Worm (Caenorhabditis elegans) whole organism, L3 larva: ENCODE data around the gene F09B12.5.

Experiments used
- aly-2 ChIP-seq: fragments of 150-350 bp; optimal IDR thresholded peaks from 2 replicates; lab custom pipeline; 2014; ENCODE audit warnings: missing biosample characterization, missing genetic modification characterization
- ama-1 ChIP-seq: fragments of 150-350 bp; optimal IDR thresholded peaks from 2 replicates; lab custom pipeline; 2018
- ceh-28 ChIP-seq: fragments of 150-350 bp; optimal IDR thresholded peaks from 2 replicates; lab custom pipeline; 2014; ENCODE audit warnings: missing biosample characterization, missing genetic modification reagents, missing genetic modification characterization
- ceh-82 ChIP-seq: fragments of 150-350 bp; optimal IDR thresholded peaks from 2 replicates; lab custom pipeline; 2014; ENCODE audit warnings: missing biosample characterization, missing genetic modification characterization
- ceh-9 ChIP-seq: sonication (generic microtip); optimal IDR thresholded peaks from 2 replicates; lab custom pipeline; 2018; ENCODE audit warnings: missing biosample characterization, missing genetic modification characterization
- daf-12 ChIP-seq: fragments of 150-350 bp; optimal IDR thresholded peaks from 2 replicates; lab custom pipeline; 2014; ENCODE audit warnings: missing biosample characterization, missing genetic modification reagents, missing genetic modification characterization
- egl-27 ChIP-seq: sonication (generic microtip); optimal IDR thresholded peaks from 4 replicates; lab custom pipeline; 2017; ENCODE audit warnings: missing biosample characterization, missing genetic modification reagents, missing genetic modification characterization
- elt-1 ChIP-seq: fragments of 150-350 bp; optimal IDR thresholded peaks from 2 replicates; lab custom pipeline; 2014; ENCODE audit warnings: missing biosample characterization, missing genetic modification characterization
- elt-2 ChIP-seq: sonication (generic microtip); optimal IDR thresholded peaks from 2 replicates; lab custom pipeline; 2016; ENCODE audit warnings: missing genetic modification reagents, mild to moderate bottlenecking, missing genetic modification characterization, missing compliant biosample characterization
- elt-3 ChIP-seq, 3 experiments: fragments of 150-350 bp in 1 of 3; sonication (generic microtip) in 2 of 3; optimal IDR thresholded peaks; 2 replicates in 2 of 3; 4 replicates in 1 of 3; lab custom pipeline; 2014 to 2017; ENCODE audit warnings: missing biosample characterization in 3 of 3, missing genetic modification characterization in 3 of 3
- eor-1 ChIP-seq, 2 experiments: fragments of 150-350 bp; optimal IDR thresholded peaks; 2 replicates each; lab custom pipeline; 2014 to 2018; ENCODE audit warnings: missing biosample characterization in 2 of 2, missing genetic modification characterization in 2 of 2
- fkh-2 ChIP-seq: fragments of 150-350 bp; optimal IDR thresholded peaks from 2 replicates; lab custom pipeline; 2014; ENCODE audit warnings: missing biosample characterization, missing genetic modification reagents, missing genetic modification characterization
- fos-1 ChIP-seq: fragments of 150-350 bp; optimal IDR thresholded peaks from 2 replicates; lab custom pipeline; 2014; ENCODE audit warnings: missing biosample characterization, missing genetic modification characterization
- hmg-11 ChIP-seq: sonication (generic microtip); optimal IDR thresholded peaks from 2 replicates; lab custom pipeline; 2016; ENCODE audit warnings: missing genetic modification characterization, missing compliant biosample characterization
- jun-1 ChIP-seq: fragments of 150-350 bp; optimal IDR thresholded peaks from 2 replicates; lab custom pipeline; 2014; ENCODE audit warnings: missing biosample characterization, missing genetic modification reagents, missing genetic modification characterization
- lin-15B ChIP-seq: fragments of 150-350 bp; optimal IDR thresholded peaks from 2 replicates; lab custom pipeline; 2014; ENCODE audit warnings: missing biosample characterization, missing genetic modification characterization
- lsy-12 ChIP-seq: sonication (generic microtip); optimal IDR thresholded peaks from 2 replicates; lab custom pipeline; 2016; ENCODE audit warnings: mild to moderate bottlenecking, missing genetic modification characterization, missing compliant biosample characterization
- mdl-1 ChIP-seq: fragments of 150-350 bp; optimal IDR thresholded peaks from 2 replicates; lab custom pipeline; 2014; ENCODE audit warnings: missing biosample characterization, missing genetic modification characterization
- nhr-11 ChIP-seq: fragments of 150-350 bp; optimal IDR thresholded peaks from 2 replicates; lab custom pipeline; 2014; ENCODE audit warnings: missing biosample characterization, missing genetic modification characterization
- nhr-23 ChIP-seq: fragments of 150-350 bp; optimal IDR thresholded peaks from 2 replicates; lab custom pipeline; 2014; ENCODE audit warnings: missing biosample characterization, missing genetic modification reagents, missing genetic modification characterization
- nhr-237 ChIP-seq: fragments of 150-350 bp; optimal IDR thresholded peaks from 2 replicates; lab custom pipeline; 2014; ENCODE audit warnings: missing biosample characterization, missing genetic modification characterization
- nhr-25 ChIP-seq: sonication (generic microtip); optimal IDR thresholded peaks from 2 replicates; lab custom pipeline; 2017; ENCODE audit warnings: missing biosample characterization, missing genetic modification characterization
- nhr-43 ChIP-seq: sonication (generic microtip); optimal IDR thresholded peaks from 2 replicates; lab custom pipeline; 2016; ENCODE audit warnings: mild to moderate bottlenecking, missing genetic modification characterization, missing compliant biosample characterization; ENCODE audit not compliant: poor library complexity, severe bottlenecking
- nhr-76 ChIP-seq: fragments of 150-350 bp; sonication (generic microtip); optimal IDR thresholded peaks from 5 replicates; lab custom pipeline; 2014; ENCODE audit warnings: missing biosample characterization, missing genetic modification characterization
- pha-4 ChIP-seq: fragments of 150-350 bp; optimal IDR thresholded peaks from 2 replicates; lab custom pipeline; 2014; ENCODE audit warnings: missing biosample characterization, missing genetic modification reagents, missing genetic modification characterization
- sea-2 ChIP-seq: fragments of 150-350 bp; sonication (generic microtip); optimal IDR thresholded peaks from 4 replicates; lab custom pipeline; 2014; ENCODE audit warnings: missing biosample characterization, missing genetic modification reagents, missing genetic modification characterization
- skn-1 ChIP-seq: fragments of 150-350 bp; optimal IDR thresholded peaks from 2 replicates; lab custom pipeline; 2014; ENCODE audit warnings: missing biosample characterization, missing genetic modification characterization
- snpc-4 ChIP-seq: fragments of 150-350 bp; optimal IDR thresholded peaks from 2 replicates; lab custom pipeline; 2014; ENCODE audit warnings: missing biosample characterization, missing genetic modification characterization
- tbx-2 ChIP-seq: sonication (generic microtip); optimal IDR thresholded peaks from 2 replicates; lab custom pipeline; 2016; ENCODE audit warnings: mild to moderate bottlenecking, missing genetic modification characterization, missing compliant biosample characterization
- unc-62 ChIP-seq: fragments of 150-350 bp; sonication (generic microtip); optimal IDR thresholded peaks from 4 replicates; lab custom pipeline; 2014; ENCODE audit warnings: missing biosample characterization, missing genetic modification reagents, missing genetic modification characterization
- zag-1 ChIP-seq: fragments of 150-350 bp; optimal IDR thresholded peaks from 2 replicates; lab custom pipeline; 2014; ENCODE audit warnings: missing biosample characterization, missing genetic modification characterization
- ztf-11 ChIP-seq: fragments of 150-350 bp; optimal IDR thresholded peaks from 2 replicates; lab custom pipeline; 2014; ENCODE audit warnings: missing biosample characterization, missing genetic modification characterization
- ztf-4 ChIP-seq: fragments of 150-350 bp; optimal IDR thresholded peaks from 2 replicates; lab custom pipeline; 2014; ENCODE audit warnings: missing biosample characterization, missing genetic modification characterization

Gene F09B12.5

ce11 chrX:15069242-15069641 is 15.3 kb upstream of the F09B12.5 start, which contains the start of gene mam-6:
Gene mam-6 (minus strand): TSS chrX:15069342.
- no peak for TF ChIP-seq ama-1 (lab: Kevin White, UChicago)
- TF ChIP-seq nhr-76 (tag; lab: Kevin White, UChicago) = no peak
- TF ChIP-seq ztf-11 (tag; lab: Kevin White, UChicago) = no peak
- TF ChIP-seq nhr-11 (tag; lab: Kevin White, UChicago) = no peak
- TF ChIP-seq jun-1 (tag; lab: Kevin White, UChicago) = no peak
- no peak for TF ChIP-seq elt-1 (tag; lab: Kevin White, UChicago)
- no peak for TF ChIP-seq nhr-23 (tag; lab: Kevin White, UChicago)
- TF ChIP-seq sea-2 (GFP tag; lab: Kevin White, UChicago) = no peak
- no peak for TF ChIP-seq elt-2 (tag; lab: Kevin White, UChicago)
- TF ChIP-seq mdl-1 (tag; lab: Kevin White, UChicago) = no peak
- no peak for TF ChIP-seq ceh-28 (tag; lab: Kevin White, UChicago)
- TF ChIP-seq, all 47 proteins: peak for 0

- TF ChIP-seq fos-1 (tag; lab: Kevin White, UChicago) = no peak
- no peak for TF ChIP-seq fkh-2 (tag; lab: Kevin White, UChicago)
- no peak for TF ChIP-seq snpc-4 (tag; lab: Kevin White, UChicago)
- TF ChIP-seq aly-2 (tag; lab: Kevin White, UChicago) = no peak
- no peak for TF ChIP-seq egl-27 (tag; lab: Kevin White, UChicago)
- no peak for TF ChIP-seq zag-1 (tag; lab: Kevin White, UChicago)
- no peak for TF ChIP-seq tbx-2
- no peak for TF ChIP-seq eor-1 (tag; optimal IDR thresholded peaks at IDR 0.05; lab: Kevin White, UChicago)
- no peak for TF ChIP-seq pha-4 (tag; lab: Kevin White, UChicago)
- no peak for TF ChIP-seq daf-12 (tag; lab: Kevin White, UChicago)
- no peak for TF ChIP-seq elt-1 (tag; lab: Kevin White, UChicago)
Observed at ce11 chrX:15070137-15070536, 14.4 kb upstream of the F09B12.5 start.

- TF ChIP-seq nhr-43 (tag; lab: Kevin White, UChicago) (peak; percentile 52), hmg-11 (tag; lab: Kevin White, UChicago) (no peak), unc-62 (GFP tag; lab: Kevin White, UChicago) (no peak), ceh-28 (tag; lab: Kevin White, UChicago) (peak; percentile 69), nhr-237 (tag; lab: Kevin White, UChicago) (no peak), skn-1 (tag; lab: Kevin White, UChicago) (no peak), elt-2 (tag; lab: Kevin White, UChicago) (no peak), jun-1 (tag; lab: Kevin White, UChicago) (no peak), nhr-25 (peak; percentile 60), nhr-23 (tag; lab: Kevin White, UChicago) (peak; percentile 65)
Observed at ce11 chrX:15072877-15073276, 11.6 kb upstream of the F09B12.5 start.

ce11 chrX:15073479-15073878 is 11.0 kb upstream of the F09B12.5 start:
- TF ChIP-seq elt-2 (tag; lab: Kevin White, UChicago) (no peak), nhr-237 (tag; lab: Kevin White, UChicago) (no peak), snpc-4 (tag; lab: Kevin White, UChicago) (peak; percentile 2)
- TF ChIP-seq, all 47 proteins: peak for 1

ce11 chrX:15075170-15075569 is 9.3 kb upstream of the F09B12.5 start:
- TF ChIP-seq nhr-25 = no peak
- TF ChIP-seq eor-1 (tag; optimal IDR thresholded peaks at IDR 0.05; lab: Kevin White, UChicago) = no peak
- no peak for TF ChIP-seq ceh-82
- TF ChIP-seq ceh-9 = no peak
- TF ChIP-seq ama-1 (lab: Kevin White, UChicago) = no peak
- no peak for TF ChIP-seq ztf-4 (tag; lab: Kevin White, UChicago)
- TF ChIP-seq egl-27 (tag; lab: Kevin White, UChicago) = no peak

- TF ChIP-seq ama-1 (lab: Kevin White, UChicago) (peak; percentile 97), jun-1 (tag; lab: Kevin White, UChicago) (peak; percentile 12), lin-15B (tag; lab: Kevin White, UChicago) (no peak), lsy-12 (tag; lab: Kevin White, UChicago) (peak; percentile 11), ceh-28 (tag; lab: Kevin White, UChicago) (no peak), elt-3 (tag; optimal IDR thresholded peaks at IDR 0.05; lab: Kevin White, UChicago) (peak in 2 of 3 experiments; percentile 7 to 54), nhr-43 (tag; lab: Kevin White, UChicago) (peak; percentile 42), nhr-23 (tag; lab: Kevin White, UChicago) (peak; percentile 7), nhr-25 (peak; percentile 44)
Observed at ce11 chrX:15076042-15076565, 8.4 kb upstream of the F09B12.5 start, which contains the start of the genes H40L08.3 and H40L08.9. Gene H40L08.3 (minus strand): TSS chrX:15076092. Gene H40L08.9 (minus strand): TSS chrX:15076480.
